Worm (Caenorhabditis elegans) whole organism, L4 larva: ENCODE measurements around the gene cbp-3.
A peak's percentile ranks its signal among the peaks of the same experiment; 100 is the strongest.

Experiments used
- F37D6.2 ChIP-seq: sonication (generic microtip); optimal IDR thresholded peaks from 2 replicates; lab custom pipeline; 2016; ENCODE audit warnings: mild to moderate bottlenecking, missing genetic modification characterization, missing compliant biosample characterization
- F44E2.7 ChIP-seq: fragments of 200-800 bp; sonication (Bioruptor generic); IDR thresholded peaks from 2 replicates; pipeline ENCODE4 v2.1.2; 2022; ENCODE audit warnings: missing genetic modification characterization, missing compliant biosample characterization
- R02D3.7 ChIP-seq: fragments of 150-350 bp; sonication (generic microtip); optimal IDR thresholded peaks from 3 replicates; lab custom pipeline; 2014; ENCODE audit warnings: missing biosample characterization, missing genetic modification characterization
- T26A8.4 ChIP-seq: fragments of 200-800 bp; sonication (Bioruptor generic); IDR thresholded peaks from 2 replicates; pipeline ENCODE4 v1.3.6; 2022; ENCODE audit warnings: missing genetic modification characterization, missing compliant biosample characterization
- Y105C5A.15 ChIP-seq: fragments of 200-800 bp; sonication (Bioruptor generic); IDR thresholded peaks from 2 replicates; pipeline ENCODE4 v1.3.6; 2022; ENCODE audit warnings: missing genetic modification characterization, missing compliant biosample characterization
- Y75B8A.6 ChIP-seq: fragments of 200-800 bp; sonication (Bioruptor generic); IDR thresholded peaks from 2 replicates; pipeline ENCODE4 v1.3.6; 2022; ENCODE audit warnings: missing genetic modification reagents, missing genetic modification characterization, missing compliant biosample characterization
- ZK337.2 ChIP-seq: fragments of 200-800 bp; sonication (Bioruptor generic); IDR thresholded peaks from 2 replicates; pipeline ENCODE4 v1.3.6; 2022; ENCODE audit warnings: missing genetic modification reagents, missing genetic modification characterization, missing compliant biosample characterization
- ZK546.5 ChIP-seq, 2 experiments: sonication (generic microtip); optimal IDR thresholded peaks; 2 replicates each; lab custom pipeline; 2017; ENCODE audit warnings: missing biosample characterization in 2 of 2, missing genetic modification characterization in 2 of 2
- aha-1 ChIP-seq: fragments of 150-350 bp; peaks from one replicate; lab custom pipeline; 2014; ENCODE audit warnings: missing biosample characterization, missing genetic modification characterization
- arid-1 ChIP-seq: fragments of 200-800 bp; sonication (Bioruptor generic); conservative IDR thresholded peaks from 2 replicates; pipeline ENCODE4 v1.3.6; 2022; ENCODE audit warnings: missing genetic modification reagents, missing genetic modification characterization, missing compliant biosample characterization
- ceh-20 ChIP-seq: fragments of 200-800 bp; sonication (Bioruptor generic); IDR thresholded peaks from 2 replicates; pipeline ENCODE4 v1.3.6; 2022; ENCODE audit warnings: missing genetic modification reagents, missing genetic modification characterization, missing compliant biosample characterization
- ceh-32 ChIP-seq: sonication (generic microtip); optimal IDR thresholded peaks from 2 replicates; lab custom pipeline; 2016; ENCODE audit warnings: mild to moderate bottlenecking, missing genetic modification characterization, missing compliant biosample characterization; ENCODE audit not compliant: poor library complexity
- ces-1 ChIP-seq: fragments of 150-350 bp; sonication (generic microtip); optimal IDR thresholded peaks from 4 replicates; lab custom pipeline; 2014; ENCODE audit warnings: missing biosample characterization, missing genetic modification reagents, missing genetic modification characterization
- cey-2 ChIP-seq: sonication (generic microtip); optimal IDR thresholded peaks from 3 replicates; lab custom pipeline; 2017; ENCODE audit warnings: missing genetic modification characterization, mild to moderate bottlenecking, missing compliant biosample characterization, antibody characterized with exemption, borderline replicate concordance; ENCODE audit not compliant: insufficient read depth
- ctbp-1 ChIP-seq: fragments of 200-800 bp; sonication (Bioruptor generic); IDR thresholded peaks from 2 replicates; pipeline ENCODE4 v1.3.6; 2022; ENCODE audit warnings: missing genetic modification reagents, missing genetic modification characterization, missing compliant biosample characterization
- daf-12 ChIP-seq: fragments of 150-350 bp; optimal IDR thresholded peaks from 2 replicates; lab custom pipeline; 2014; ENCODE audit warnings: missing biosample characterization, missing genetic modification reagents, missing genetic modification characterization
- dmd-9 ChIP-seq: fragments of 200-800 bp; sonication (Bioruptor generic); IDR thresholded peaks from 2 replicates; pipeline ENCODE4 v1.3.6; 2022; ENCODE audit warnings: missing genetic modification reagents, missing genetic modification characterization, missing compliant biosample characterization
- egl-43 ChIP-seq: fragments of 200-800 bp; sonication (Bioruptor generic); IDR thresholded peaks from 2 replicates; pipeline ENCODE4 v1.3.6; 2022; ENCODE audit warnings: missing genetic modification reagents, missing genetic modification characterization, missing compliant biosample characterization
- gei-8 ChIP-seq: fragments of 200-800 bp; sonication (Bioruptor generic); optimal IDR thresholded peaks from 2 replicates; lab custom pipeline; 2018; ENCODE audit warnings: mild to moderate bottlenecking, missing genetic modification characterization, missing compliant biosample characterization
- hif-1 ChIP-seq, 2 experiments: sonication (generic microtip); optimal IDR thresholded peaks; 2 replicates each; lab custom pipeline; 2016 to 2017; ENCODE audit warnings: missing compliant biosample characterization in 2 of 2, missing genetic modification characterization in 2 of 2, missing genetic modification reagents in 2 of 2, missing genotype in 2 of 2, mild to moderate bottlenecking in 1 of 2
- hlh-11 ChIP-seq: fragments of 200-800 bp; sonication (Bioruptor generic); optimal IDR thresholded peaks from 2 replicates; lab custom pipeline; 2018; ENCODE audit warnings: mild to moderate bottlenecking, missing genetic modification characterization, missing compliant biosample characterization
- jun-1 ChIP-seq: fragments of 150-350 bp; optimal IDR thresholded peaks from 2 replicates; lab custom pipeline; 2014; ENCODE audit warnings: missing biosample characterization, missing genetic modification reagents, missing genetic modification characterization
- lin-13 ChIP-seq: fragments of 150-350 bp; optimal IDR thresholded peaks from 2 replicates; lab custom pipeline; 2014; ENCODE audit warnings: missing biosample characterization, missing genetic modification reagents, missing genetic modification characterization
- lin-15B ChIP-seq: fragments of 150-350 bp; sonication (generic microtip); optimal IDR thresholded peaks from 3 replicates; lab custom pipeline; 2014; ENCODE audit warnings: missing biosample characterization, missing genetic modification characterization
- lir-3 ChIP-seq: sonication (generic microtip); optimal IDR thresholded peaks from 2 replicates; lab custom pipeline; 2016; ENCODE audit warnings: mild to moderate bottlenecking, missing genetic modification characterization, missing compliant biosample characterization
- madf-5 ChIP-seq, 2 experiments: fragments of 200-800 bp; sonication (Bioruptor generic); IDR thresholded peaks; 2 replicates each; pipeline ENCODE4 v1.3.6; 2022; ENCODE audit warnings: missing compliant biosample characterization in 2 of 2, missing genetic modification characterization in 2 of 2
- madf-9 ChIP-seq: fragments of 200-800 bp; sonication (Bioruptor generic); conservative IDR thresholded peaks from 2 replicates; pipeline ENCODE4 v1.3.6; 2022; ENCODE audit warnings: missing genetic modification reagents, missing genetic modification characterization, missing compliant biosample characterization
- mdl-1 ChIP-seq, 2 experiments: fragments of 150-350 bp in 1 of 2; sonication (generic microtip) in 1 of 2; optimal IDR thresholded peaks; 2 replicates each; lab custom pipeline; 2014 to 2017; ENCODE audit warnings: missing biosample characterization in 2 of 2, missing genetic modification characterization in 2 of 2
- mdt-29 ChIP-seq: fragments of 200-800 bp; sonication (Bioruptor generic); IDR thresholded peaks from 2 replicates; pipeline ENCODE4 v1.3.6; 2022; ENCODE audit warnings: missing genetic modification reagents, missing genetic modification characterization, missing compliant biosample characterization
- mxl-2 ChIP-seq: fragments of 200-800 bp; sonication (Bioruptor generic); conservative IDR thresholded peaks from 2 replicates; pipeline ENCODE4 v1.3.6; 2022; ENCODE audit warnings: missing genetic modification reagents, missing genetic modification characterization, missing compliant biosample characterization
- mxl-3 ChIP-seq: fragments of 200-800 bp; sonication (Bioruptor generic); optimal IDR thresholded peaks from 2 replicates; lab custom pipeline; 2018; ENCODE audit warnings: mild to moderate bottlenecking, missing genetic modification characterization, missing compliant biosample characterization
- nhr-111 ChIP-seq: fragments of 200-800 bp; sonication (Bioruptor generic); optimal IDR thresholded peaks from 2 replicates; lab custom pipeline; 2018; ENCODE audit warnings: mild to moderate bottlenecking, missing genetic modification characterization, missing compliant biosample characterization
- nhr-237 ChIP-seq: sonication (generic microtip); optimal IDR thresholded peaks from 2 replicates; lab custom pipeline; 2017; ENCODE audit warnings: missing biosample characterization, missing genetic modification characterization
- nhr-28 ChIP-seq: fragments of 150-350 bp; optimal IDR thresholded peaks from 2 replicates; lab custom pipeline; 2014; ENCODE audit warnings: missing biosample characterization, missing genetic modification characterization
- nhr-41 ChIP-seq: fragments of 200-800 bp; sonication (Bioruptor generic); IDR thresholded peaks from 2 replicates; pipeline ENCODE4 v1.3.6; 2022; ENCODE audit warnings: missing genetic modification reagents, missing genetic modification characterization, missing compliant biosample characterization
- nhr-42 ChIP-seq: fragments of 200-800 bp; sonication (Bioruptor generic); IDR thresholded peaks from 2 replicates; pipeline ENCODE4 v1.3.6; 2022; ENCODE audit warnings: missing genetic modification characterization, missing compliant biosample characterization
- nhr-48 ChIP-seq: sonication (generic microtip); optimal IDR thresholded peaks from 2 replicates; lab custom pipeline; 2016; ENCODE audit warnings: mild to moderate bottlenecking, missing genetic modification characterization, missing compliant biosample characterization
- nhr-76 ChIP-seq: fragments of 150-350 bp; optimal IDR thresholded peaks from 2 replicates; lab custom pipeline; 2014; ENCODE audit warnings: missing biosample characterization, missing genetic modification characterization
- saeg-2 ChIP-seq: fragments of 200-800 bp; sonication (Bioruptor generic); IDR thresholded peaks from 2 replicates; pipeline ENCODE4 v1.3.6; 2022; ENCODE audit warnings: missing genetic modification reagents, missing genetic modification characterization, missing compliant biosample characterization
- sdz-12 ChIP-seq: fragments of 200-800 bp; sonication (Bioruptor generic); optimal IDR thresholded peaks from 2 replicates; lab custom pipeline; 2018; ENCODE audit warnings: mild to moderate bottlenecking, missing genetic modification characterization, missing compliant biosample characterization
- snpc-1.2 ChIP-seq: fragments of 200-800 bp; sonication (Bioruptor generic); IDR thresholded peaks from 2 replicates; pipeline ENCODE4 v1.3.6; 2022; ENCODE audit warnings: missing genetic modification reagents, missing genetic modification characterization, missing compliant biosample characterization
- snpc-4 ChIP-seq: fragments of 150-350 bp; optimal IDR thresholded peaks from 2 replicates; lab custom pipeline; 2014; ENCODE audit warnings: missing biosample characterization, missing genetic modification characterization
- spr-3 ChIP-seq: fragments of 200-800 bp; sonication (Bioruptor generic); optimal IDR thresholded peaks from 2 replicates; lab custom pipeline; 2018; ENCODE audit warnings: mild to moderate bottlenecking, missing genetic modification characterization, missing compliant biosample characterization
- tra-1 ChIP-seq: fragments of 200-800 bp; sonication (Bioruptor generic); IDR thresholded peaks from 2 replicates; pipeline ENCODE4 v1.3.6; 2022; ENCODE audit warnings: missing genetic modification reagents, missing genetic modification characterization, missing compliant biosample characterization
- unc-130 ChIP-seq: sonication (generic microtip); optimal IDR thresholded peaks from 2 replicates; lab custom pipeline; 2016; ENCODE audit warnings: missing genetic modification reagents, missing genetic modification characterization, missing compliant biosample characterization
- unc-39 ChIP-seq: sonication (generic microtip); optimal IDR thresholded peaks from 2 replicates; lab custom pipeline; 2017; ENCODE audit warnings: missing biosample characterization, missing genetic modification characterization
- unc-62 ChIP-seq, 3 experiments: fragments of 150-350 bp in 1 of 3; sonication (generic microtip); optimal IDR thresholded peaks in 2 of 3; peaks in 1 of 3; 1 replicate in 1 of 3; 2 replicates in 2 of 3; lab custom pipeline; 2014 to 2017; ENCODE audit warnings: missing biosample characterization in 3 of 3, missing genetic modification characterization in 3 of 3, missing genetic modification reagents in 3 of 3, missing genotype in 1 of 3
- zag-1 ChIP-seq: fragments of 150-350 bp; optimal IDR thresholded peaks from 2 replicates; lab custom pipeline; 2014; ENCODE audit warnings: missing biosample characterization, missing genetic modification characterization
- zip-11 ChIP-seq: fragments of 200-800 bp; sonication (Bioruptor generic); IDR thresholded peaks from 2 replicates; pipeline ENCODE4 v1.3.6; 2022; ENCODE audit warnings: missing genetic modification characterization, missing compliant biosample characterization
- zip-2 ChIP-seq: fragments of 150-350 bp; optimal IDR thresholded peaks from 2 replicates; lab custom pipeline; 2014; ENCODE audit warnings: missing biosample characterization, missing genetic modification characterization
- ztf-11 ChIP-seq: fragments of 150-350 bp; optimal IDR thresholded peaks from 2 replicates; lab custom pipeline; 2014; ENCODE audit warnings: missing biosample characterization, missing genetic modification characterization
- ztf-7 ChIP-seq: fragments of 150-350 bp; optimal IDR thresholded peaks from 2 replicates; lab custom pipeline; 2014; ENCODE audit warnings: missing biosample characterization, missing genetic modification characterization

The cbp-3 gene

ce11 chrIII:9905307-9905706 lies 8.5 kb upstream of the cbp-3 start (continued):
- TF ChIP-seq nhr-42 (GFP tag; lab: Robert Waterston, UW), result no peak
- no peak for TF ChIP-seq ZK337.2 (GFP tag; lab: Robert Waterston, UW)
- no peak for TF ChIP-seq mxl-2 (GFP tag; lab: Robert Waterston, UW)
- no peak for TF ChIP-seq mxl-3 (GFP tag; lab: Kevin White, UChicago)
- peak in 1 of 2 experiments; percentile 36 for TF ChIP-seq mdl-1 (tag; optimal IDR thresholded peaks at IDR 0.05; lab: Kevin White, UChicago)
- TF ChIP-seq hif-1 (tag; optimal IDR thresholded peaks at IDR 0.05; lab: Kevin White, UChicago), result peak in 1 of 2 experiments; percentile 11
- TF ChIP-seq egl-43 (GFP tag; lab: Robert Waterston, UW), result no peak
- TF ChIP-seq arid-1, result no peak
- no peak for TF ChIP-seq Y75B8A.6
- no peak for TF ChIP-seq F37D6.2 (tag; lab: Kevin White, UChicago)
- no peak for TF ChIP-seq ztf-11 (tag; lab: Kevin White, UChicago)
- no peak for TF ChIP-seq madf-5 (GFP tag; IDR thresholded peaks at IDR 0.05; lab: Robert Waterston, UW)
- TF ChIP-seq lin-15B, result no peak
- peak; percentile 19 for TF ChIP-seq hlh-11 (tag; lab: Kevin White, UChicago)
- TF ChIP-seq nhr-237, result no peak
- TF ChIP-seq ctbp-1 (GFP tag; lab: Robert Waterston, UW), result 0 out of 2 replicates have a peak, but pooled peaks have one; percentile 44
- no peak for TF ChIP-seq Y105C5A.15
- no peak for TF ChIP-seq ceh-20
- TF ChIP-seq lin-13 (GFP tag; lab: Kevin White, UChicago), result no peak
- TF ChIP-seq ztf-7, result no peak
- no peak for TF ChIP-seq nhr-111 (GFP tag; lab: Kevin White, UChicago)
- no peak for TF ChIP-seq unc-39 (tag; lab: Kevin White, UChicago)
- TF ChIP-seq sdz-12 (GFP tag; lab: Kevin White, UChicago), result no peak
- TF ChIP-seq tra-1 (GFP tag; lab: Robert Waterston, UW), result no peak
- TF ChIP-seq ceh-32 (tag; lab: Kevin White, UChicago), result no peak
- no peak for TF ChIP-seq R02D3.7 (tag; lab: Kevin White, UChicago)
- TF ChIP-seq cey-2 (tag; lab: Kevin White, UChicago), result no peak
- TF ChIP-seq spr-3 (GFP tag; lab: Kevin White, UChicago), result no peak
- no peak for TF ChIP-seq lir-3
- no peak for TF ChIP-seq zip-2 (tag; lab: Kevin White, UChicago)
- TF ChIP-seq F44E2.7 (GFP tag; lab: Robert Waterston, UW), result no peak
- TF ChIP-seq ZK546.5 (tag; optimal IDR thresholded peaks at IDR 0.05; lab: Kevin White, UChicago), result no peak
- TF ChIP-seq nhr-48 (tag; lab: Kevin White, UChicago), result no peak
- TF ChIP-seq gei-8 (GFP tag; lab: Kevin White, UChicago), result no peak
- no peak for TF ChIP-seq zip-11
- TF ChIP-seq mdt-29, result no peak
- TF ChIP-seq unc-62 (GFP tag; optimal IDR thresholded peaks at IDR 0.05 in 1 of 2; lab: Kevin White, UChicago), result peak in 1 of 2 experiments; percentile 95
- TF ChIP-seq unc-62 (tag; optimal IDR thresholded peaks at IDR 0.05; lab: Kevin White, UChicago), result no peak
- TF ChIP-seq nhr-76 (tag; lab: Kevin White, UChicago), result no peak
- TF ChIP-seq saeg-2 (GFP tag; lab: Robert Waterston, UW), result no peak
- TF ChIP-seq ces-1 (GFP tag; lab: Kevin White, UChicago), result peak; percentile 73
- TF ChIP-seq nhr-28 (tag; lab: Kevin White, UChicago), result no peak
- no peak for TF ChIP-seq unc-130 (GFP tag; lab: Kevin White, UChicago)
- TF ChIP-seq snpc-1.2, result no peak
- no peak for TF ChIP-seq jun-1 (tag; lab: Kevin White, UChicago)
- no peak for TF ChIP-seq T26A8.4 (GFP tag; lab: Robert Waterston, UW)
- TF ChIP-seq zag-1 (tag; lab: Kevin White, UChicago), result no peak
- TF ChIP-seq snpc-4, result no peak
- TF ChIP-seq dmd-9 (GFP tag; lab: Robert Waterston, UW), result no peak
- TF ChIP-seq nhr-41 (GFP tag; lab: Robert Waterston, UW), result no peak
- no peak for TF ChIP-seq daf-12 (tag; lab: Kevin White, UChicago)
- peak; percentile 90 for TF ChIP-seq aha-1
- no peak for TF ChIP-seq madf-9 (GFP tag; lab: Robert Waterston, UW)
